Worm (Caenorhabditis elegans) whole organism, L4 larva: ENCODE data around the gene C24D10.4.
A peak's percentile ranks its signal among the peaks of the same experiment; 100 is the strongest.
"Not testable (repeated sequence)": the region's sequence is repeated elsewhere in the genome, so short reads cannot be mapped to it uniquely, and the experiment has no call there.

Experiments used
- F37D6.2 ChIP-seq: sonication (generic microtip); optimal IDR thresholded peaks from 2 replicates; lab custom pipeline; 2016; ENCODE audit warnings: mild to moderate bottlenecking, missing genetic modification characterization, missing compliant biosample characterization
- F44E2.7 ChIP-seq: fragments of 200-800 bp; sonication (Bioruptor generic); IDR thresholded peaks from 2 replicates; pipeline ENCODE4 v2.1.2; 2022; ENCODE audit warnings: missing genetic modification characterization, missing compliant biosample characterization
- T20F7.1 ChIP-seq: fragments of 200-800 bp; sonication (Bioruptor generic); optimal IDR thresholded peaks from 2 replicates; lab custom pipeline; 2018; ENCODE audit warnings: mild to moderate bottlenecking, missing genetic modification characterization, missing compliant biosample characterization
- T26A8.4 ChIP-seq: fragments of 200-800 bp; sonication (Bioruptor generic); IDR thresholded peaks from 2 replicates; pipeline ENCODE4 v1.3.6; 2022; ENCODE audit warnings: missing genetic modification characterization, missing compliant biosample characterization
- Y105C5A.15 ChIP-seq: fragments of 200-800 bp; sonication (Bioruptor generic); IDR thresholded peaks from 2 replicates; pipeline ENCODE4 v1.3.6; 2022; ENCODE audit warnings: missing genetic modification characterization, missing compliant biosample characterization
- Y48G9A.11 ChIP-seq: fragments of 200-800 bp; sonication (Bioruptor generic); IDR thresholded peaks from 2 replicates; pipeline ENCODE4 v1.3.6; 2022; ENCODE audit warnings: missing genetic modification reagents, missing genetic modification characterization, missing compliant biosample characterization
- Y75B8A.6 ChIP-seq: fragments of 200-800 bp; sonication (Bioruptor generic); IDR thresholded peaks from 2 replicates; pipeline ENCODE4 v1.3.6; 2022; ENCODE audit warnings: missing genetic modification reagents, missing genetic modification characterization, missing compliant biosample characterization
- ama-1 ChIP-seq: fragments of 150-350 bp; optimal IDR thresholded peaks from 2 replicates; lab custom pipeline; 2014; ENCODE audit warnings: inconsistent platforms, mixed read lengths
- arid-1 ChIP-seq: fragments of 200-800 bp; sonication (Bioruptor generic); conservative IDR thresholded peaks from 2 replicates; pipeline ENCODE4 v1.3.6; 2022; ENCODE audit warnings: missing genetic modification reagents, missing genetic modification characterization, missing compliant biosample characterization
- ceh-62 ChIP-seq: sonication (generic microtip); optimal IDR thresholded peaks from 2 replicates; lab custom pipeline; 2017; ENCODE audit warnings: missing biosample characterization, missing genetic modification characterization
- ces-1 ChIP-seq: fragments of 150-350 bp; sonication (generic microtip); optimal IDR thresholded peaks from 4 replicates; lab custom pipeline; 2014; ENCODE audit warnings: missing biosample characterization, missing genetic modification reagents, missing genetic modification characterization
- daf-16 ChIP-seq, 3 experiments: sonication (generic microtip); optimal IDR thresholded peaks; 2 replicates each; lab custom pipeline; 2016 to 2017; ENCODE audit warnings: missing genetic modification characterization in 3 of 3, missing genetic modification reagents in 3 of 3, mild to moderate bottlenecking in 2 of 3, missing compliant biosample characterization in 2 of 3, missing biosample characterization in 1 of 3, moderate library complexity in 1 of 3
- daf-19 ChIP-seq: fragments of 200-800 bp; sonication (Bioruptor generic); conservative IDR thresholded peaks from 2 replicates; pipeline ENCODE4 v1.3.6; 2022; ENCODE audit warnings: missing genetic modification characterization, missing compliant biosample characterization
- daf-8 ChIP-seq: fragments of 200-800 bp; sonication (Bioruptor generic); IDR thresholded peaks from 2 replicates; pipeline ENCODE4 v1.3.6; 2022; ENCODE audit warnings: missing genetic modification characterization, missing compliant biosample characterization
- dmd-8 ChIP-seq: fragments of 200-800 bp; sonication (Bioruptor generic); IDR thresholded peaks from 2 replicates; pipeline ENCODE4 v1.3.6; 2022; ENCODE audit warnings: missing genetic modification characterization, missing compliant biosample characterization
- dmd-9 ChIP-seq: fragments of 200-800 bp; sonication (Bioruptor generic); IDR thresholded peaks from 2 replicates; pipeline ENCODE4 v1.3.6; 2022; ENCODE audit warnings: missing genetic modification reagents, missing genetic modification characterization, missing compliant biosample characterization
- dpl-1 ChIP-seq: fragments of 150-350 bp; optimal IDR thresholded peaks from 2 replicates; lab custom pipeline; 2014; ENCODE audit warnings: missing biosample characterization, missing genetic modification reagents, missing genetic modification characterization
- dve-1 ChIP-seq: sonication (generic microtip); optimal IDR thresholded peaks from 2 replicates; lab custom pipeline; 2017; ENCODE audit warnings: antibody characterized with exemption, mild to moderate bottlenecking, missing genetic modification characterization, missing compliant biosample characterization; ENCODE audit not compliant: insufficient read depth
- fos-1 ChIP-seq: fragments of 150-350 bp; optimal IDR thresholded peaks from 2 replicates; lab custom pipeline; 2014; ENCODE audit warnings: missing biosample characterization, missing genetic modification characterization
- gei-8 ChIP-seq: fragments of 200-800 bp; sonication (Bioruptor generic); optimal IDR thresholded peaks from 2 replicates; lab custom pipeline; 2018; ENCODE audit warnings: mild to moderate bottlenecking, missing genetic modification characterization, missing compliant biosample characterization
- hlh-11 ChIP-seq: fragments of 200-800 bp; sonication (Bioruptor generic); optimal IDR thresholded peaks from 2 replicates; lab custom pipeline; 2018; ENCODE audit warnings: mild to moderate bottlenecking, missing genetic modification characterization, missing compliant biosample characterization
- hlh-30 ChIP-seq: sonication (generic microtip); optimal IDR thresholded peaks from 2 replicates; lab custom pipeline; 2017; ENCODE audit warnings: antibody characterized with exemption, mild to moderate bottlenecking, missing genetic modification characterization, missing compliant biosample characterization; ENCODE audit not compliant: insufficient read depth
- lim-7 ChIP-seq: fragments of 200-800 bp; sonication (Bioruptor generic); IDR thresholded peaks from 2 replicates; pipeline ENCODE4 v1.3.6; 2022; ENCODE audit warnings: missing genetic modification characterization, missing compliant biosample characterization
- lin-29 ChIP-seq: fragments of 200-800 bp; sonication (Bioruptor generic); IDR thresholded peaks from 2 replicates; pipeline ENCODE4 v1.3.6; 2022; ENCODE audit warnings: missing genetic modification reagents, missing genetic modification characterization, missing compliant biosample characterization
- madf-5 ChIP-seq, 2 experiments: fragments of 200-800 bp; sonication (Bioruptor generic); IDR thresholded peaks; 2 replicates each; pipeline ENCODE4 v1.3.6; 2022; ENCODE audit warnings: missing compliant biosample characterization in 2 of 2, missing genetic modification characterization in 2 of 2
- nhr-10 ChIP-seq: fragments of 150-350 bp; optimal IDR thresholded peaks from 2 replicates; lab custom pipeline; 2014; ENCODE audit warnings: missing biosample characterization, missing genetic modification characterization
- nhr-28 ChIP-seq: fragments of 150-350 bp; optimal IDR thresholded peaks from 2 replicates; lab custom pipeline; 2014; ENCODE audit warnings: missing biosample characterization, missing genetic modification characterization
- nhr-48 ChIP-seq: sonication (generic microtip); optimal IDR thresholded peaks from 2 replicates; lab custom pipeline; 2016; ENCODE audit warnings: mild to moderate bottlenecking, missing genetic modification characterization, missing compliant biosample characterization
- nhr-76 ChIP-seq: fragments of 150-350 bp; optimal IDR thresholded peaks from 2 replicates; lab custom pipeline; 2014; ENCODE audit warnings: missing biosample characterization, missing genetic modification characterization
- php-3 ChIP-seq: fragments of 200-800 bp; sonication (Bioruptor generic); IDR thresholded peaks from 2 replicates; pipeline ENCODE4 v1.3.6; 2022; ENCODE audit warnings: missing genetic modification reagents, missing genetic modification characterization, missing compliant biosample characterization
- set-16 ChIP-seq: fragments of 200-800 bp; sonication (Bioruptor generic); IDR thresholded peaks from 2 replicates; pipeline ENCODE4 v1.3.6; 2022; ENCODE audit warnings: missing genetic modification reagents, missing genetic modification characterization, missing compliant biosample characterization
- tag-97 ChIP-seq: fragments of 200-800 bp; sonication (Bioruptor generic); IDR thresholded peaks from 2 replicates; pipeline ENCODE4 v1.3.6; 2022; ENCODE audit warnings: missing genetic modification characterization, missing compliant biosample characterization
- unc-130 ChIP-seq: sonication (generic microtip); optimal IDR thresholded peaks from 2 replicates; lab custom pipeline; 2016; ENCODE audit warnings: missing genetic modification reagents, missing genetic modification characterization, missing compliant biosample characterization
- unc-39 ChIP-seq: sonication (generic microtip); optimal IDR thresholded peaks from 2 replicates; lab custom pipeline; 2017; ENCODE audit warnings: missing biosample characterization, missing genetic modification characterization
- unc-62 ChIP-seq, 3 experiments: fragments of 150-350 bp in 1 of 3; sonication (generic microtip); optimal IDR thresholded peaks in 2 of 3; peaks in 1 of 3; 1 replicate in 1 of 3; 2 replicates in 2 of 3; lab custom pipeline; 2014 to 2017; ENCODE audit warnings: missing biosample characterization in 3 of 3, missing genetic modification characterization in 3 of 3, missing genetic modification reagents in 3 of 3, missing genotype in 1 of 3
- zag-1 ChIP-seq: fragments of 150-350 bp; optimal IDR thresholded peaks from 2 replicates; lab custom pipeline; 2014; ENCODE audit warnings: missing biosample characterization, missing genetic modification characterization
- zip-2 ChIP-seq: fragments of 150-350 bp; optimal IDR thresholded peaks from 2 replicates; lab custom pipeline; 2014; ENCODE audit warnings: missing biosample characterization, missing genetic modification characterization
- ztf-7 ChIP-seq: fragments of 150-350 bp; optimal IDR thresholded peaks from 2 replicates; lab custom pipeline; 2014; ENCODE audit warnings: missing biosample characterization, missing genetic modification characterization

The C24D10.4 gene

ce11 chrIV:5162941-5163340 is 2.6 kb downstream of the C24D10.4 start, which contains the start of the genes nspd-3 and C24D10.2:
Gene nspd-3 (minus strand): TSS chrIV:5163041.
Gene C24D10.2 (plus strand): TSS chrIV:5163339.
- not testable (repeated sequence) for TF ChIP-seq nhr-76 (tag; lab: Kevin White, UChicago); zip-2; dmd-8 (GFP tag; lab: Robert Waterston, UW)
- TF ChIP-seq, all 104 proteins: peak for 0; not testable (repeated sequence) for 104

- TF ChIP-seq dpl-1 (GFP tag; lab: Kevin White, UChicago); lim-7 (GFP tag; lab: Robert Waterston, UW); T20F7.1 (GFP tag; lab: Kevin White, UChicago): not testable (repeated sequence)
These were observed 5.3 kb downstream of the C24D10.4 start, which contains the start of gene nspd-6 for ce11 chrIV:5165626-5166025. Gene nspd-6 (minus strand): TSS chrIV:5165726.

- TF ChIP-seq nhr-28 (tag; lab: Kevin White, UChicago) = no peak
- no peak for TF ChIP-seq ztf-7
- no peak for TF ChIP-seq F37D6.2 (tag; lab: Kevin White, UChicago)
- TF ChIP-seq unc-62 (GFP tag; optimal IDR thresholded peaks at IDR 0.05 in 1 of 2; lab: Kevin White, UChicago) = no peak
- TF ChIP-seq unc-62 (tag; optimal IDR thresholded peaks at IDR 0.05; lab: Kevin White, UChicago) = no peak
- no peak for TF ChIP-seq madf-5 (GFP tag; IDR thresholded peaks at IDR 0.05; lab: Robert Waterston, UW)
- no peak for TF ChIP-seq F44E2.7 (GFP tag; lab: Robert Waterston, UW)
- no peak for TF ChIP-seq dmd-9 (GFP tag; lab: Robert Waterston, UW)
- TF ChIP-seq unc-39 (tag; lab: Kevin White, UChicago) = no peak
- TF ChIP-seq T26A8.4 = no peak
- TF ChIP-seq ceh-62 (tag; lab: Kevin White, UChicago) = no peak
- no peak for TF ChIP-seq zag-1 (tag; lab: Kevin White, UChicago)
- no peak for TF ChIP-seq set-16 (GFP tag; lab: Robert Waterston, UW)
- TF ChIP-seq Y105C5A.15 (GFP tag; lab: Robert Waterston, UW) = no peak
- no peak for TF ChIP-seq fos-1 (tag; lab: Kevin White, UChicago)
- no peak for TF ChIP-seq Y48G9A.11 (GFP tag; lab: Robert Waterston, UW)
- no peak for TF ChIP-seq arid-1
- no peak for TF ChIP-seq ces-1 (GFP tag; lab: Kevin White, UChicago)
These were observed 5.7 kb downstream of the C24D10.4 start, which contains the start of gene ptp-5.1 for ce11 chrIV:5166030-5166429. Gene ptp-5.1 (plus strand): TSS chrIV:5166330.

- TF ChIP-seq hlh-11 (tag; lab: Kevin White, UChicago) (peak; percentile 21), unc-130 (GFP tag; lab: Kevin White, UChicago) (no peak), daf-16 (GFP tag; optimal IDR thresholded peaks at IDR 0.05; lab: Kevin White, UChicago) (peak in 1 of 2 experiments; percentile 68), daf-16 (tag; optimal IDR thresholded peaks at IDR 0.05; lab: Kevin White, UChicago) (no peak), fos-1 (tag; lab: Kevin White, UChicago) (no peak), hlh-30 (tag; lab: Kevin White, UChicago) (no peak), tag-97 (GFP tag; lab: Robert Waterston, UW) (no peak), unc-62 (GFP tag; optimal IDR thresholded peaks at IDR 0.05 in 1 of 2; lab: Kevin White, UChicago) (peak in 1 of 2 experiments; percentile 83), unc-62 (tag; optimal IDR thresholded peaks at IDR 0.05; lab: Kevin White, UChicago) (no peak), daf-19 (GFP tag; lab: Robert Waterston, UW) (no peak), nhr-48 (tag; lab: Kevin White, UChicago) (no peak), nhr-10 (tag; lab: Kevin White, UChicago) (no peak), daf-8 (GFP tag; lab: Robert Waterston, UW) (no peak), ama-1 (lab: Kevin White, UChicago) (no peak), dve-1 (tag; lab: Kevin White, UChicago) (no peak), ceh-62 (tag; lab: Kevin White, UChicago) (no peak), gei-8 (GFP tag; lab: Kevin White, UChicago) (no peak), lin-29 (GFP tag; lab: Robert Waterston, UW) (no peak), php-3 (GFP tag; lab: Robert Waterston, UW) (no peak), madf-5 (GFP tag; IDR thresholded peaks at IDR 0.05; lab: Robert Waterston, UW) (no peak), Y75B8A.6 (no peak)
These were observed 9.0 kb downstream of the C24D10.4 start for ce11 chrIV:5169335-5169734.
